Worm (Caenorhabditis elegans): ENCODE results near the gene K11C4.2.

- no peak for TF ChIP-seq aly-1 (tag; optimal IDR thresholded peaks at IDR 0.05)
- no peak for TF ChIP-seq ama-1 (optimal IDR thresholded peaks at IDR 0.05)
- TF ChIP-seq ceh-13 (GFP tag; optimal IDR thresholded peaks at IDR 0.05): no peak
- TF ChIP-seq tra-4 (tag; optimal IDR thresholded peaks at IDR 0.05): no peak
- TF ChIP-seq ets-7 (tag; optimal IDR thresholded peaks at IDR 0.05): no peak
- TF ChIP-seq hnd-1 (tag; optimal IDR thresholded peaks at IDR 0.05): no peak
- TF ChIP-seq pes-1 (GFP tag; IDR thresholded peaks at IDR 0.05): no peak
These were observed 24.9 kb upstream of the K11C4.2 start, which contains the start of gene frpr-18 for ce11 chrV:6870004-6870403.
